Worm (Caenorhabditis elegans) whole organism, dauer: ENCODE results near the gene ncx-5.

Experiments
- unc-62 ChIP-seq: sonication (generic microtip); optimal IDR thresholded peaks from 2 replicates; lab custom pipeline; 2017; ENCODE audit warnings: missing biosample characterization, missing genetic modification reagents, missing genetic modification characterization

The ncx-5 gene

DNA sequence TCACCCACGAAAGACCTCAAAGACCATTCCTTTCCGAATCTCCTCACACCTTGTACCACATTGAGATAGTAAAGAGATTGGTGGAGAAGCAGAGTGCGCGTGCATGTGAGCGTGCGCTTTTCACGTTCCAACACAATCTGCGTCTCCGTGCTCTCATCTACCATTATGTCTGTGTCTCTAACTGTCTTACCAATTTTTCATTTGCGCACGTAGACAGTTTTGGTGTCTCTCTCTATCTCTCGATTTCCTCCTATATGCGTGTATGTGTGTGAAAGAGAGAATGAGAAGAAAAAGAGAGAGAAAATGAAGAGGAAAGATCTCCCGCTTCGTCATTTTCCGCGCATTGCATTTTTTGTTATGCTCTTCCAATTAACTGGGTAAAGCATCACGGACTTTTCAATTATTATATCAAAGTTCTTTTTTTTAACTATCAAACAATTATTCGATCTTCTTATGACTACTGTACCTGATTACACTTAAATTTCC lies 23.2 kb downstream of the ncx-5 start:
- no peak for TF ChIP-seq unc-62 (GFP tag; lab: Kevin White, UChicago)

DNA sequence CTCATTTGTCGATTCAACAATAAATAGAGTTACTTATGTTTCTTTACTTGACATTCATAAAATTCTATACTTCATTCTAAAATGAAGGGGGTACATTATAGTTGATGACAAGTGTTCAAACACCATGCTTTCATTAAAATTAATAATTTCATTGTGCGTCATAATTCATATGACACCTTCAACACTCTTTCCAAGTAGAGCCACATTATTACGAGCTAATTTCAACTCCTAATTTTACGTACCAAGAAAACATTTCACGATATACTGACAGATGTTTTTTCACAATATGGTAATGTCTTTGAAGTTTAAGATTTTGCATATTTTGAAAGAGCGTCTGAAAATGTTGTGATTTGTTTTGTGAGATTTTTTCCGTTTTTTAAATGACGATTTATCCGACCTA lies 24.4 kb downstream of the ncx-5 start:
- no peak for TF ChIP-seq unc-62 (GFP tag; lab: Kevin White, UChicago)

DNA sequence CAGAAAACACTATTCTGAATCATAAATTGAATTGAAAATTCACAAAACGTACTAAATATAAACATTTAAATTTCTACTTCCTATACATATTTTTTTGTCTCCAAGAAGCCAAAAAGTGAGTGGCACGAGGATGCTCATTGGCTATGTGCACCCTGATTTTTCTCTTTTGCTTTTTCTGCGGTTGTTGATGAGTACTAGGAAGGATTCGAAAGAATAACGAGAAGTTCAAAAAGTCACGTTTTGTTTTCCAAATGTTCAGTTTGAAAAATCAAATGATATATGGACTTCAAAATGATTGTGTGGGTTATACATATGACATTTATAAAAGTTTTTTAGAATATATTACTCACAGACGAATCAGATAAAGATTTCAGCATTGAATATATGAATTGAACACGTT lies 25.2 kb downstream of the ncx-5 start:
- no peak for TF ChIP-seq unc-62 (GFP tag; lab: Kevin White, UChicago)

DNA sequence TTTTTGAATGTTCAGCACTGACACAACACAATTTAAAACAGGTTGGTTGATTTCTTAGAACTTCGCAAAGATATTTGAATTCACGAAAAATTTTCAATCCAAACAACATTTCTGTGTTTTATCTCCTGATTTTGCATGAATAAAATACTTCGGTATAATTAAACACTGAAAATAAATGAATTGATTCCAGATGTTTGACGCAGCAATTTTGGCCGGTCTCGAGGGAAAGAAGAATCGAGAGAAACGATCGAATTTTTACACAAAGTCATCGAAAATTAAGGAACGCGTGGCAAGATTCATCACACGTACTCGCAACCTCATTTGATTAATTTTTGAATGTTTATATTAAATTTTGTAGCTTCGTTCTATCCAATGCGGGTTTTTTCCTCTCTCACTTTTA lies 25.7 kb downstream of the ncx-5 start:
- no peak for TF ChIP-seq unc-62 (GFP tag; lab: Kevin White, UChicago)

DNA sequence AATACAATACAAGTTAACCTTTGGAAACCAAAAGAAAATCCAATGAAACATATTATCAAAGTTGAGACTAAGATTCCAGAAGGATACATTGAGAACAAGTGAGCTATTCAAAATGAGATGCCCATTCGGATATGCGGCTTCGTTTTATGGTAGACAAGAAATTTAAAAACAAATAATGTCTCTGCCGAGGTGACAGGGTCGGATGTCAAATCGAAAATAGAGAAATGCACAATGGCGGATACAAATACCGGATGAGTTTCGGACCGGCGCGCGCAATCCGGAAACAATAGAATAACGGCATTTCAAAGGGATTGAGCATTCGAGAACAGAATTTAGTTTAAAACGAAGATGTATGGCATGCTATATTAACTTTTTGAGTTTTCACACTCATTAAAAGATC lies 26.6 kb downstream of the ncx-5 start, which contains the start of gene F22E12.3:
TSS of gene F22E12.3 (minus strand) at position 101 of the 400 bp plus-strand sequence.
- TF ChIP-seq unc-62 (GFP tag; lab: Kevin White, UChicago): no peak

DNA sequence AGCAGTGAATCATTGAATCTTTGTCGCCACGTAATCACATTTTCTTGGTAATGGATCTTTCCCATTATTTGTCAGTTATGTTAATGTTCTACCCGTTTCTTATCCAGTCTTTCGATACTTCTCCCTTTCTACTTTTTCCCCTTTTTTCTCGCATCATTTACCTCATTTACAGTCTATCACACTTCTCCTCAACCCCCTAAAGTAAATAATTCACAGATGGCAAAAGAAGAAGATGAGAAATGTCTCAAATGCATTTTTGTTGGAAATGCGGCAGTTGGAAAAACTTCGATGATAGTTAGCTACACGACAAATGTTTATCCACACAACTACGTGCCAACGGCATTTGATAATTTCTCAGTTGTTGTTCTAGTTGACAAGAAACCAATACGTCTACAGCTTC lies 27.8 kb downstream of the ncx-5 start, which contains the start of gene chw-1:
TSS of gene chw-1 (plus strand) at position 217 of the 400 bp plus-strand sequence.
- TF ChIP-seq unc-62 (GFP tag; lab: Kevin White, UChicago): no peak

DNA sequence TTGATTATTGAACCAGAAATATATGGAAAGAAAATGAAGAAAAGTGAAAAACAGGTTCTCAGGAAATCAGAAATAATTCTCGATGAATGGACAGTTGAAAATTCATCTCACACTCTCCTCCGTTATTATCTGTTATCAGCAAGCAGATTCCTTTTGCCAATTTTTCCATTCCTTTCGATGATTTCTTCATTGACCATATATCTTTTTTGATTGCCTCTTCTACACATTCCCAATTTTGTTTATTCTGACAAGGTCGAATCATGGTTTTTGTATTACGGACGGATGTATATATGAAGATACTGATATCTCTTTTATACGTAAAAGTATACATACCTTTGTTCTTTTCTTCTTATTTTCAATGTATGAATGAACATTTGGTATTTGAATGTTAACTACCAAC lies 29.2 kb downstream of the ncx-5 start:
- no peak for TF ChIP-seq unc-62 (GFP tag; lab: Kevin White, UChicago)

DNA sequence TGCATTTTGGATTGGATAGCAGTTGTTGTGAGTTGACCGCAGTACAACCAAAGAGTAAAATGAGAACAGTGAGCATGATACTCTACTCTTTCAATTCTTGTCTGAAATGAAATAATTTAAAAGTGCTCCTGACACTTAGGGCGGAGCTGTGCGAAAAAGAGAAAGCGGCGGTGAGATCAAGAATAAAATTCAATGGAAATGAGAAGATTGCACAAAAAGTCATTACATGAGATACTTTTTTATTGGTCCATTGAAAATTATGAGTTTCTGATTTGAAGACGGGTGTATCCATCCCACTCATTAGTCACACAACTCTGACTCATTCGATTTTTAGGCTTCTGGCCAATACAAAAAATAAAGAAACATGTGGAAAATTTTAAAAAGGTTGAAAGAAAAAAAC lies 32.7 kb downstream of the ncx-5 start, which contains the start of gene F22E12.1:
TSS of gene F22E12.1 (minus strand) at position 101 of the 400 bp plus-strand sequence.
- TF ChIP-seq unc-62 (GFP tag; lab: Kevin White, UChicago): no peak

DNA sequence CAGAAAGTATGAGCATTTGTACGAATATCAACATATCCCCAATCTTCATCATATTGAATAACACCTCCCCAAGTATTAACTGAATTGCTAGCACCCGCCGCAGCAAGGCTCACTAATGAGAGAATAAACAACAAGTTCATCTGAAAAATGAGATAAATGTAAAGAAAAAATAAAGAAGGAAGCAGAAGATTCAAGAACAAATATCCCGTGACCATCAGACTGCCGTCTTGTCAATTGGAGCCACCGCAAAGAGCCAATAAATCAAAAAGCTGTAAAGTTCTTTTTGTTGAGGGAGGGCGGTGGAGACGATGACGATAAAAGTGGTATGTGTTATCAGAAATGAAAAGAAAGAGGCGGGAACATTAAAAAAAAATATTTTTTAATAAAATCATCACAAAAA lies 36.4 kb downstream of the ncx-5 start, which contains the start of gene Y32F6A.5:
TSS of gene Y32F6A.5 (minus strand) at position 140 of the 400 bp plus-strand sequence.
- TF ChIP-seq unc-62 (GFP tag; lab: Kevin White, UChicago): no peak

DNA sequence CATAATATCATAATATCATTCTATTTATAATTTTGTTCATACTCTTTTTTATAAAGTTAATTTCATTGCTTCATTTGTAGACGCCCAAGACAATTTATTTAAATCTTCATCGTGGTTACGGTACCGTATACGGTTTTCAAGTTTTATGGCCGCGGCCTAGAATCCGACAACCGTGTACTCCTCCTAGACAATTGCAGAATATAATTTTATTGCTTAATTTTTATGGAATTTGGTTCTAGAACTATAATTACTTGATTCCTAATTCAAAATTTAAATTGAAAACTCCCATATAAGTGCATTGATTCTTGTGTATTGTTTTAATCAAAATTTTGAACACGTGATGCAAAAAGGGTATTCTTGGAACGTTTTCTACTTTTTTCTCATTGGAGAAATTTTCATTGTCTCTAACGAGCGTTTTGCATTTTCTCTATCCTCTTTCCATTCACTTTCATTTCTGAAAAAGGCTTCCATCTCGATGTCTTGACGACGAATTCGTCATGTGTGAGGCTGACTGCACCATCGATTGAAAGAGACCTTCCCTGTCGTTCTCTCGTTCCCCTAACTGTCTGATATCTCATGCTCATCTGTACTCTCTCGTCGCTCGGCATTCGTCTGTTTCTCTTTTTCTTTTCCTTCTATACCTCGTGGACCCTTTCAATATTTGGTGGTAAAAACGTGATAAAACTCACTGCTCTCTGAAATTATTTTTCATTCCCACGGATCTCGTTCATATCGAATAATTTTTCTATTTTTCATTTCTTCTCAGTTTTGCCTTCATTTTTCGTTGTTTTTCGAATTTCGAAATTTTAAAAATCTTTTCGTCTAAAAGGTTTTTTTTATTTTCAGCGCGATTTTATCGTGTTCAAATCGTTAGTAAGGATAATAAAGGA lies 48.5 kb downstream of the ncx-5 start, which contains the start of gene pap-1:
TSS of gene pap-1 (plus strand) at position 840 of the 890 bp plus-strand sequence.
- TF ChIP-seq unc-62 (GFP tag; lab: Kevin White, UChicago): no peak

DNA sequence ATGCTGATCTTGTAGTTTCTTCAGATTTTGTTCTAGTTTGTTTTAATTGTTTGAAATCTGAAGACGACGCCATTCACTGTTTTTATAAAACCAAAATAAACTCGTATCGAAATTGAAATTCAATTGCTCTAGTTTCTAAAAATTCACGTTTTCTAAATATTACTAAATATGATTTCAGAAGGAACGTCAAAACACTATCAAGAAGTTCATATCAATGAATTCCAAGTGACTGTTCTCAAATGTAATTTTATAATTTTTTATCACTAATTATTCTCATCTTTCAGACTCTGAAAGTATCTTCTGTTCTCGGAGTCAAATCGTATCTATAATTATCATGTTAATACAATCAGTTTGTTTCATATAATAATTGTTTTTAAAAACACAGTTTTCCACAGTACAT lies 49.2 kb downstream of the ncx-5 start, which contains the start of gene snf-10:
TSS of gene snf-10 (minus strand) at position 101 of the 400 bp plus-strand sequence.
- TF ChIP-seq unc-62 (GFP tag; lab: Kevin White, UChicago): no peak

DNA sequence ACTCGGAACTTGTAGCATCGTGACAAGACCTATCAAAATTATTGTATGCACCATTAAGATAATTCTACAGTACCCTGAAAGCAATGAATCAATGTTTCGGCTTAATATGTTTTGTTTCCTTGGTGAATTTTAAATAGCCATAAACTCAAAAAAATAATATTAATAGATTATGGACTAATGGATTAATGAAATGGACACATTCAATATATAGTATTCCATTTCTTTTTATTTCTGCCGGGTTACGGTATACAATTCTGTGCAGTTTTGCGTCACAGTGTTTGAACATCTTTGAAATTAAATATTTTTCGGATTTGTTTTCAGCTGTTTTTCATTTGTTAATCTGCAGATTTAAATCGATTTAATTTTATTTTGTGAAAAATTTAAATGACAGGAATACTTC lies 53.3 kb downstream of the ncx-5 start, which contains the start of gene set-22:
TSS of gene set-22 (plus strand) at position 301 of the 400 bp plus-strand sequence.
- TF ChIP-seq unc-62 (GFP tag; lab: Kevin White, UChicago): no peak
